Worm (Caenorhabditis elegans) whole organism, late embryonic: ENCODE measurements around the gene R160.6.

ENCODE experiments used
- C08G9.2 ChIP-seq: sonication (generic microtip); optimal IDR thresholded peaks from 2 replicates; lab custom pipeline; 2016; ENCODE audit warnings: mild to moderate bottlenecking, missing genetic modification characterization, moderate library complexity, missing compliant biosample characterization
- K02D7.2 ChIP-seq: sonication (generic microtip); optimal IDR thresholded peaks from 2 replicates; lab custom pipeline; 2017; ENCODE audit warnings: mild to moderate bottlenecking, missing genetic modification characterization, missing compliant biosample characterization
- K09A11.1 ChIP-seq: sonication (generic microtip); optimal IDR thresholded peaks from 2 replicates; lab custom pipeline; 2017; ENCODE audit warnings: antibody characterized with exemption, mild to moderate bottlenecking, missing genetic modification characterization, missing compliant biosample characterization; ENCODE audit not compliant: insufficient read depth
- Y22D7AL.16 ChIP-seq: sonication (generic microtip); optimal IDR thresholded peaks from 2 replicates; lab custom pipeline; 2016; ENCODE audit warnings: missing genetic modification characterization, missing compliant biosample characterization
- ahr-1 ChIP-seq: sonication (generic microtip); optimal IDR thresholded peaks from 2 replicates; lab custom pipeline; 2016; ENCODE audit warnings: missing genetic modification characterization, missing compliant biosample characterization
- ceh-14 ChIP-seq: sonication (generic microtip); optimal IDR thresholded peaks from 2 replicates; lab custom pipeline; 2016; ENCODE audit warnings: missing genotype, missing genetic modification characterization, missing compliant biosample characterization
- ceh-22 ChIP-seq: sonication (generic microtip); optimal IDR thresholded peaks from 2 replicates; lab custom pipeline; 2017; ENCODE audit warnings: missing biosample characterization, missing genetic modification characterization
- ceh-30 ChIP-seq: fragments of 150-350 bp; optimal IDR thresholded peaks from 2 replicates; lab custom pipeline; 2014; ENCODE audit warnings: missing biosample characterization, missing genetic modification characterization
- ceh-6 ChIP-seq: fragments of 200-800 bp; sonication (Bioruptor generic); optimal IDR thresholded peaks from 2 replicates; lab custom pipeline; 2018; ENCODE audit warnings: mild to moderate bottlenecking, missing genetic modification characterization, missing compliant biosample characterization
- che-1 ChIP-seq: sonication (generic microtip); optimal IDR thresholded peaks from 2 replicates; lab custom pipeline; 2016; ENCODE audit warnings: mild to moderate bottlenecking, missing genetic modification characterization, missing compliant biosample characterization
- dve-1 ChIP-seq: sonication (generic microtip); optimal IDR thresholded peaks from 2 replicates; lab custom pipeline; 2017; ENCODE audit warnings: antibody characterized with exemption, mild to moderate bottlenecking, missing genetic modification characterization, missing compliant biosample characterization
- elt-2 ChIP-seq: sonication (generic microtip); optimal IDR thresholded peaks from 2 replicates; lab custom pipeline; 2016; ENCODE audit warnings: missing genetic modification reagents, missing genetic modification characterization, missing compliant biosample characterization
- ets-4 ChIP-seq: sonication (generic microtip); optimal IDR thresholded peaks from 2 replicates; lab custom pipeline; 2016; ENCODE audit warnings: missing genetic modification characterization, missing compliant biosample characterization
- fax-1 ChIP-seq: sonication (generic microtip); optimal IDR thresholded peaks from 2 replicates; lab custom pipeline; 2016; ENCODE audit warnings: missing genotype, missing genetic modification characterization, missing compliant biosample characterization
- fkh-10 ChIP-seq: fragments of 150-350 bp; optimal IDR thresholded peaks from 2 replicates; lab custom pipeline; 2014; ENCODE audit warnings: missing biosample characterization, missing genetic modification reagents, missing genetic modification characterization
- gmeb-2 ChIP-seq: sonication (generic microtip); optimal IDR thresholded peaks from 2 replicates; lab custom pipeline; 2016; ENCODE audit warnings: missing genetic modification characterization, inconsistent platforms, missing compliant biosample characterization
- hlh-13 ChIP-seq: fragments of 200-800 bp; sonication (Bioruptor generic); optimal IDR thresholded peaks from 2 replicates; lab custom pipeline; 2018; ENCODE audit warnings: mild to moderate bottlenecking, missing genetic modification characterization, missing compliant biosample characterization
- hlh-8 ChIP-seq: sonication (generic microtip); optimal IDR thresholded peaks from 2 replicates; lab custom pipeline; 2016; ENCODE audit warnings: missing genotype, missing genetic modification characterization, missing compliant biosample characterization
- lim-6 ChIP-seq: sonication (generic microtip); optimal IDR thresholded peaks from 2 replicates; lab custom pipeline; 2016; ENCODE audit warnings: missing genetic modification characterization, missing compliant biosample characterization
- lin-11 ChIP-seq: fragments of 200-800 bp; sonication (Bioruptor generic); optimal IDR thresholded peaks from 2 replicates; lab custom pipeline; 2018; ENCODE audit warnings: mild to moderate bottlenecking, missing genetic modification characterization, missing compliant biosample characterization
- madf-2 ChIP-seq: sonication (generic microtip); optimal IDR thresholded peaks from 2 replicates; lab custom pipeline; 2017; ENCODE audit warnings: missing genetic modification characterization, missing compliant biosample characterization
- npax-4 ChIP-seq: sonication (generic microtip); optimal IDR thresholded peaks from 2 replicates; lab custom pipeline; 2016; ENCODE audit warnings: missing genetic modification characterization, missing compliant biosample characterization
- odd-2 ChIP-seq: sonication (generic microtip); optimal IDR thresholded peaks from 2 replicates; lab custom pipeline; 2017; ENCODE audit warnings: antibody characterized with exemption, mild to moderate bottlenecking, missing genetic modification characterization, missing compliant biosample characterization
- pat-9 ChIP-seq: fragments of 200-800 bp; sonication (Bioruptor generic); optimal IDR thresholded peaks from 2 replicates; lab custom pipeline; 2018; ENCODE audit warnings: mild to moderate bottlenecking, missing genetic modification characterization, moderate library complexity, missing compliant biosample characterization
- pros-1 ChIP-seq: fragments of 150-350 bp; optimal IDR thresholded peaks from 2 replicates; lab custom pipeline; 2014; ENCODE audit warnings: missing biosample characterization, missing genetic modification reagents, missing genetic modification characterization
- rnt-1 ChIP-seq: sonication (generic microtip); optimal IDR thresholded peaks from 2 replicates; lab custom pipeline; 2016; ENCODE audit warnings: missing genetic modification characterization, missing compliant biosample characterization
- sdc-2 ChIP-seq: sonication (generic microtip); optimal IDR thresholded peaks from 2 replicates; lab custom pipeline; 2016; ENCODE audit warnings: missing genotype, missing genetic modification characterization, missing compliant biosample characterization
- tbx-7 ChIP-seq: sonication (generic microtip); optimal IDR thresholded peaks from 2 replicates; lab custom pipeline; 2016; ENCODE audit warnings: missing genotype, missing genetic modification characterization, missing compliant biosample characterization
- ttx-3 ChIP-seq: sonication (generic microtip); optimal IDR thresholded peaks from 2 replicates; lab custom pipeline; 2016; ENCODE audit warnings: missing genetic modification reagents, missing genetic modification characterization, missing compliant biosample characterization
- unc-3 ChIP-seq, 2 experiments: fragments of 200-800 bp in 1 of 2; sonication (Bioruptor generic) in 1 of 2; sonication (generic microtip) in 1 of 2; conservative IDR thresholded peaks in 1 of 2; optimal IDR thresholded peaks in 1 of 2; 2 replicates each; pipeline versions ENCODE4 v1.3.6 to Lab custom; 2016 to 2022; ENCODE audit warnings: missing compliant biosample characterization in 2 of 2, missing genetic modification characterization in 2 of 2, missing genetic modification reagents in 1 of 2
- unc-42 ChIP-seq: sonication (generic microtip); optimal IDR thresholded peaks from 2 replicates; lab custom pipeline; 2016; ENCODE audit warnings: missing genotype, missing genetic modification characterization, missing compliant biosample characterization
- unc-55 ChIP-seq: sonication (generic microtip); optimal IDR thresholded peaks from 2 replicates; lab custom pipeline; 2017; ENCODE audit warnings: missing biosample characterization, missing genetic modification reagents, missing genetic modification characterization
- ztf-16 ChIP-seq: sonication (generic microtip); optimal IDR thresholded peaks from 2 replicates; lab custom pipeline; 2017; ENCODE audit warnings: missing genetic modification characterization, missing compliant biosample characterization

The R160.6 gene

DNA sequence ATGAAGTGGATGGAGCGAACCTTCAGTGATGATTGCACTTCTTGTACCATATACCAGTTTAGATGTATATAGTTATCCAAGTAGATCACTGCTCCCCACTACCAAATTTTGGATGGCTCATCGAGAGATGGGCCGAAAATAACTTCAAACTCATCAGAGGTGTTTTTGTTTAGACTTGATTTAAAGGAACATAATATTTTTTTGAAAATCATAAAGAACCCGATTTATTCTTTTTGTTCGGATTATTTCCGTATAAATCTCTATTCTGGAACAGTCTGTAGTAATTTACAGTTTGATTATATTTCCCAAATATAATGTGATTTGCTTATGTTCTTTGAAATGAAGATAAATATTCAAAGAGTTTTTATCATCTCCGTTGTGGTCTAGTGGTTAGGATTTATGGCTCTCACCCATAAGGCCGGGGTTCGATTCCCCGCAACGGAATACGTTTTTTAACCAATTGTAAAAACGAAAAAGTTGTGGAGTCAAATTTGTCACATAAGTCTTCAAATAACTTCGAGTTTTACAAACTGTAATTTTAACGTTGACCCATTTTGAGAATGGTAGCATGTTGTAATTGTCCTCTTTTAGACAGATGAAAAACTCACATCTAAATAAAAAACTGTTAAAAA is 37.4 kb upstream of the R160.6 start:
- TF ChIP-seq odd-2 (no peak), npax-4 (tag; lab: Kevin White, UChicago) (no peak), rnt-1 (no peak), ceh-22 (tag; lab: Kevin White, UChicago) (no peak), fax-1 (tag; lab: Kevin White, UChicago) (no peak)

DNA sequence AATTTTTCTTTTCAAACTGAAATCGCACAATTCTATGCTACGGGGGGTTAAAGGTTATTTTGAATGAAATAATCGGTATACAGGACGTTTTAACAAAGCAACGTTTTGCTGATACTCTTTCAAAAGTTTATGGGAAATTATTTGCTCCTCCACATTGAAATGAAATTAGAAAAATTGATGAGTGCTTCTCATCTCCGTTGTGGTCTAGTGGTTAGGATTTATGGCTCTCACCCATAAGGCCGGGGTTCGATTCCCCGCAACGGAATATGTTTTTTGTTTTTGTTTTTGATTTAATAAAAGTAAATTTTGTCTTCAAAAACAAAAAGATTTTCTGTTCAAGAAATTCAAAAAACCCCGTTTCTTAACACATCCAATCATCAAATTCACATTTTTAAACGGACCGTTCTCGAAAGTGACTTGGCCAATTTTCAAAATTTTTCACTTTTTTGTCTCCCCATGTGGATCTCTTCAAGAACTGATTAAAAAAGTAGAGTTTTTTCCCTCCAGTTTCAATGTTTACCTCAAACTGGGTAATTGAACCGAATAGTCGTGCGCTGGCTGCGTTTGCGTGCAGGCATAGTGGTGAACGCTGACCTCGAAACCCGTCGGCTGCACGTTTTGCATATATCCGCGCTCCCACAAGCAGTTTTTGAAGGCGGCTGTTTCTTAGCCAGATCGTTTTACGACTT is 36.7 kb upstream of the R160.6 start:
- TF ChIP-seq elt-2 (tag; lab: Kevin White, UChicago) (no peak), ets-4 (tag; lab: Kevin White, UChicago) (no peak), ceh-6 (GFP tag; lab: Kevin White, UChicago) (no peak), unc-3 (GFP tag; conservative IDR thresholded peaks at IDR 0.05; lab: Robert Waterston, UW) (no peak), unc-3 (tag; optimal IDR thresholded peaks at IDR 0.05; lab: Kevin White, UChicago) (no peak), fax-1 (tag; lab: Kevin White, UChicago) (no peak), lin-11 (tag; lab: Kevin White, UChicago) (no peak), ceh-14 (tag; lab: Kevin White, UChicago) (no peak), ttx-3 (tag; lab: Kevin White, UChicago) (no peak), K02D7.2 (tag; lab: Kevin White, UChicago) (no peak), unc-42 (tag; lab: Kevin White, UChicago) (no peak), hlh-8 (tag; lab: Kevin White, UChicago) (no peak), pros-1 (tag; lab: Kevin White, UChicago) (no peak), dve-1 (no peak), lim-6 (tag; lab: Kevin White, UChicago) (no peak)
- TF ChIP-seq, all 69 proteins: peak for 0

DNA sequence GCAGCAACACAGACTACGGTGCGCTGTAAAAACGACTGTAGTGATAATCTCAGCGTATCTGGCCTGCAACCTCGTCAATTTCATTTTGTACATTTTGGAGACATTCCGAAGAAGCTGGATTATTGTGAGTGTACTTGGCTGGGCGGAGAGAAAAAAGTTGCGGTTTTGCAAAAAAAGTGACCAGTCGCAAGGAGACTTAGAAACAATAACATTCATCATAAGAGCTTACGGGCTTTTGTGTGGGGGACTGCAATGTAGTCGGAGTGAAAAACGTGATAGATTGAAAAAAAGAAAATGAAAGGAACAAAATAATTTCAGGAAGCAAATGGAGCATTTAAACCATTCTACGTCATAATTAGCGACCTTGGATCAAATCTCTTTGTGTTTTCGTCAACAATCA is 35.4 kb upstream of the R160.6 start:
- no peak for TF ChIP-seq fkh-10 (GFP tag; lab: Kevin White, UChicago)
- no peak for TF ChIP-seq hlh-8 (tag; lab: Kevin White, UChicago)
- no peak for TF ChIP-seq dve-1

- no peak for TF ChIP-seq tbx-7
- no peak for TF ChIP-seq madf-2 (tag; lab: Kevin White, UChicago)
- no peak for TF ChIP-seq ahr-1
- no peak for TF ChIP-seq ceh-6 (GFP tag; lab: Kevin White, UChicago)
- no peak for TF ChIP-seq lin-11 (tag; lab: Kevin White, UChicago)
- no peak for TF ChIP-seq C08G9.2
- TF ChIP-seq fkh-10 (GFP tag; lab: Kevin White, UChicago) = no peak
- TF ChIP-seq, all 69 proteins: peak for 0
These were observed 31.7 kb upstream of the R160.6 start for ce11 chrX:4404717-4405116.

ce11 chrX:4402854-4403253 is 29.8 kb upstream of the R160.6 start, which contains the start of gene D1079.1:
D1079.1 (plus strand) TSS chrX:4403154.
- TF ChIP-seq pat-9 (tag; lab: Kevin White, UChicago) = no peak
- no peak for TF ChIP-seq tbx-7
- TF ChIP-seq, all 69 proteins: peak for 0

- no peak for TF ChIP-seq ztf-16 (tag; lab: Kevin White, UChicago)
- no peak for TF ChIP-seq Y22D7AL.16 (tag; lab: Kevin White, UChicago)
- TF ChIP-seq odd-2 = no peak
- no peak for TF ChIP-seq ceh-14 (tag; lab: Kevin White, UChicago)
- no peak for TF ChIP-seq hlh-8 (tag; lab: Kevin White, UChicago)
- no peak for TF ChIP-seq unc-55 (GFP tag; lab: Kevin White, UChicago)
- TF ChIP-seq sdc-2 = no peak
- TF ChIP-seq ceh-30 (tag; lab: Kevin White, UChicago) = no peak
- TF ChIP-seq ahr-1 = no peak
- TF ChIP-seq gmeb-2 = no peak
- TF ChIP-seq ttx-3 (tag; lab: Kevin White, UChicago) = no peak
- TF ChIP-seq K09A11.1 = no peak
- TF ChIP-seq hlh-13 (GFP tag; lab: Kevin White, UChicago) = no peak
- no peak for TF ChIP-seq lin-11 (tag; lab: Kevin White, UChicago)
- no peak for TF ChIP-seq che-1 (tag; lab: Kevin White, UChicago)
- TF ChIP-seq pros-1 (tag; lab: Kevin White, UChicago) = no peak
- TF ChIP-seq fax-1 (tag; lab: Kevin White, UChicago) = no peak
- TF ChIP-seq ets-4 (tag; lab: Kevin White, UChicago) = no peak
- TF ChIP-seq, all 69 proteins: peak for 0
These were observed 27.3 kb upstream of the R160.6 start for ce11 chrX:4400296-4400695.
